Fruit fly (Drosophila melanogaster) whole organism, prepupa: ENCODE results near the gene Rab39.

Source experiments
- Blimp-1 ChIP-seq: fragments of 200-800 bp; sonication (Bioruptor generic); optimal IDR thresholded peaks from 3 replicates; lab custom pipeline; 2017; ENCODE audit warnings: missing biosample characterization, missing genetic modification characterization, mild to moderate bottlenecking, moderate library complexity, missing genetic modification reagents
- CG10669 ChIP-seq: fragments of 200-800 bp; sonication (Bioruptor generic); optimal IDR thresholded peaks from 3 replicates; lab custom pipeline; 2018; ENCODE audit warnings: missing biosample characterization, mild to moderate bottlenecking, missing genetic modification characterization, moderate library complexity
- CG11762 ChIP-seq: fragments of 200-800 bp; sonication (Bioruptor generic); optimal IDR thresholded peaks from 3 replicates; lab custom pipeline; 2016; ENCODE audit warnings: missing biosample characterization, missing genetic modification characterization; ENCODE audit not compliant: insufficient read depth
- CG11902 ChIP-seq: fragments of 200-800 bp; sonication (Bioruptor generic); optimal IDR thresholded peaks from 3 replicates; lab custom pipeline; 2016; ENCODE audit warnings: missing biosample characterization, missing genetic modification characterization
- CG15336 ChIP-seq: fragments of 200-800 bp; sonication (Bioruptor generic); IDR thresholded peaks from 2 replicates; pipeline ENCODE4 v1.3.6; 2022; ENCODE audit warnings: missing biosample characterization, missing genetic modification characterization
- CG1621 ChIP-seq: fragments of 200-800 bp; sonication (Bioruptor generic); optimal IDR thresholded peaks from 3 replicates; lab custom pipeline; 2018; ENCODE audit warnings: missing biosample characterization, mild to moderate bottlenecking, missing genetic modification characterization
- CG3032 ChIP-seq: fragments of 200-800 bp; optimal IDR thresholded peaks from 2 replicates; lab custom pipeline; 2019; ENCODE audit warnings: missing biosample characterization, mild to moderate bottlenecking, missing genetic modification characterization, moderate library complexity
- CG31627 ChIP-seq: fragments of 200-800 bp; sonication (Bioruptor generic); optimal IDR thresholded peaks from 3 replicates; lab custom pipeline; 2016; ENCODE audit warnings: missing biosample characterization, missing genetic modification characterization
- CG34406 ChIP-seq: fragments of 200-800 bp; sonication (Bioruptor generic); optimal IDR thresholded peaks from 3 replicates; lab custom pipeline; 2016; ENCODE audit warnings: missing biosample characterization, missing genetic modification characterization
- CG3919 ChIP-seq: fragments of 200-800 bp; sonication (Bioruptor generic); optimal IDR thresholded peaks from 3 replicates; lab custom pipeline; 2016; ENCODE audit warnings: missing biosample characterization, missing genetic modification characterization
- CG4318 ChIP-seq: fragments of 200-800 bp; sonication (Bioruptor generic); optimal IDR thresholded peaks from 3 replicates; lab custom pipeline; 2017; ENCODE audit warnings: missing biosample characterization, mild to moderate bottlenecking, missing genetic modification characterization
- CG6792 ChIP-seq: fragments of 200-800 bp; sonication (Bioruptor generic); optimal IDR thresholded peaks from 3 replicates; lab custom pipeline; 2016; ENCODE audit warnings: missing biosample characterization, missing genetic modification characterization
- CG6808 ChIP-seq: fragments of 200-800 bp; sonication (Bioruptor generic); optimal IDR thresholded peaks from 3 replicates; lab custom pipeline; 2017; ENCODE audit warnings: missing biosample characterization, missing genetic modification characterization, mild to moderate bottlenecking, moderate library complexity, missing genetic modification reagents
- CG6854 ChIP-seq: fragments of 200-800 bp; sonication (Bioruptor generic); optimal IDR thresholded peaks from 2 replicates; lab custom pipeline; 2017; ENCODE audit warnings: missing biosample characterization, mild to moderate bottlenecking, missing genetic modification characterization
- CG7368 ChIP-seq: fragments of 200-800 bp; sonication (Bioruptor generic); optimal IDR thresholded peaks from 3 replicates; lab custom pipeline; 2016; ENCODE audit warnings: missing biosample characterization, missing genetic modification characterization
- CG8119 ChIP-seq: fragments of 200-800 bp; sonication (Bioruptor generic); IDR thresholded peaks from 3 replicates; pipeline ENCODE4 v1.3.6; 2022; ENCODE audit warnings: missing biosample characterization, missing genetic modification characterization
- CG8319 ChIP-seq: fragments of 200-800 bp; sonication (Bioruptor generic); optimal IDR thresholded peaks from 3 replicates; lab custom pipeline; 2016; ENCODE audit warnings: missing biosample characterization, missing genetic modification characterization
- CG8632 ChIP-seq: fragments of 200-800 bp; sonication (Bioruptor generic); optimal IDR thresholded peaks from 3 replicates; lab custom pipeline; 2016; ENCODE audit warnings: missing biosample characterization, missing genetic modification characterization
- CG9139 ChIP-seq: fragments of 200-800 bp; sonication (Bioruptor generic); optimal IDR thresholded peaks from 3 replicates; lab custom pipeline; 2017; ENCODE audit warnings: missing biosample characterization, mild to moderate bottlenecking, missing genetic modification characterization
- Eip75B ChIP-seq: fragments of 200-800 bp; sonication (Bioruptor generic); optimal IDR thresholded peaks from 3 replicates; lab custom pipeline; 2016; ENCODE audit warnings: missing biosample characterization, missing genetic modification characterization
- Eip78C ChIP-seq: fragments of 200-800 bp; sonication (Bioruptor generic); peaks from one replicate; lab custom pipeline; 2016; ENCODE audit warnings: missing biosample characterization, missing genetic modification characterization
- Eip93F ChIP-seq: fragments of 200-800 bp; sonication (Bioruptor generic); optimal IDR thresholded peaks from 2 replicates; lab custom pipeline; 2016; ENCODE audit warnings: missing biosample characterization, mild to moderate bottlenecking, missing genetic modification characterization
- Ets21C ChIP-seq: fragments of 200-800 bp; sonication (Bioruptor generic); optimal IDR thresholded peaks from 3 replicates; lab custom pipeline; 2016; ENCODE audit warnings: missing biosample characterization, missing genetic modification characterization
- Ets96B ChIP-seq: fragments of 200-800 bp; optimal IDR thresholded peaks from 2 replicates; lab custom pipeline; 2019; ENCODE audit warnings: missing biosample characterization, mild to moderate bottlenecking, missing genetic modification characterization, moderate library complexity
- Gug ChIP-seq: fragments of 200-800 bp; sonication (Bioruptor generic); IDR thresholded peaks from 2 replicates; pipeline ENCODE4 v1.3.6; 2022; ENCODE audit warnings: missing biosample characterization, missing genetic modification characterization
- Lpt ChIP-seq: fragments of 200-800 bp; sonication (Bioruptor generic); optimal IDR thresholded peaks from 3 replicates; lab custom pipeline; 2016; ENCODE audit warnings: missing biosample characterization, missing genetic modification characterization
- Met ChIP-seq: fragments of 200-800 bp; sonication (Bioruptor generic); optimal IDR thresholded peaks from 3 replicates; lab custom pipeline; 2016; ENCODE audit warnings: missing biosample characterization, missing genetic modification characterization
- OdsH ChIP-seq: fragments of 200-800 bp; sonication (Bioruptor generic); optimal IDR thresholded peaks from 3 replicates; lab custom pipeline; 2016; ENCODE audit warnings: missing biosample characterization, missing genetic modification characterization
- Smox ChIP-seq: fragments of 200-800 bp; sonication (Bioruptor generic); optimal IDR thresholded peaks from 3 replicates; lab custom pipeline; 2016; ENCODE audit warnings: missing biosample characterization, missing genetic modification characterization
- Sox102F ChIP-seq: fragments of 200-800 bp; sonication (Bioruptor generic); optimal IDR thresholded peaks from 2 replicates; lab custom pipeline; 2016; ENCODE audit warnings: missing biosample characterization, mild to moderate bottlenecking, missing genetic modification characterization
- Sox14 ChIP-seq: fragments of 200-800 bp; sonication (Bioruptor generic); optimal IDR thresholded peaks from 3 replicates; lab custom pipeline; 2016; ENCODE audit warnings: missing biosample characterization, missing genetic modification characterization
- Sox15 ChIP-seq: fragments of 200-800 bp; sonication (Bioruptor generic); optimal IDR thresholded peaks from 3 replicates; lab custom pipeline; 2016; ENCODE audit warnings: missing biosample characterization, missing genetic modification characterization
- achi ChIP-seq: fragments of 200-800 bp; sonication (Bioruptor generic); optimal IDR thresholded peaks from 3 replicates; lab custom pipeline; 2016; ENCODE audit warnings: missing biosample characterization, missing genetic modification characterization
- acj6 ChIP-seq: fragments of 200-800 bp; sonication (Bioruptor generic); optimal IDR thresholded peaks from 3 replicates; lab custom pipeline; 2016; ENCODE audit warnings: missing biosample characterization, missing genetic modification characterization
- cyc ChIP-seq: fragments of 200-800 bp; sonication (Bioruptor generic); optimal IDR thresholded peaks from 3 replicates; lab custom pipeline; 2016; ENCODE audit warnings: missing biosample characterization, missing genetic modification characterization
- dac ChIP-seq: fragments of 200-800 bp; sonication (Bioruptor generic); optimal IDR thresholded peaks from 2 replicates; lab custom pipeline; 2017; ENCODE audit warnings: missing biosample characterization, mild to moderate bottlenecking, missing genetic modification characterization
- eg ChIP-seq: fragments of 200-800 bp; sonication (Bioruptor generic); IDR thresholded peaks from 3 replicates; pipeline ENCODE4 v1.3.6; 2022; ENCODE audit warnings: missing biosample characterization, missing genetic modification characterization
- esn ChIP-seq: fragments of 200-800 bp; sonication (Bioruptor generic); optimal IDR thresholded peaks from 2 replicates; lab custom pipeline; 2016; ENCODE audit warnings: missing biosample characterization, mild to moderate bottlenecking, missing genetic modification characterization, moderate library complexity
- fd59A ChIP-seq: fragments of 200-800 bp; sonication (Bioruptor generic); optimal IDR thresholded peaks from 2 replicates; lab custom pipeline; 2017; ENCODE audit warnings: missing biosample characterization, mild to moderate bottlenecking, missing genetic modification characterization, missing genetic modification reagents
- fd85E ChIP-seq: fragments of 200-800 bp; sonication (Bioruptor generic); optimal IDR thresholded peaks from 3 replicates; lab custom pipeline; 2016; ENCODE audit warnings: missing biosample characterization, missing genetic modification characterization
- fkh ChIP-seq: fragments of 200-800 bp; sonication (Bioruptor generic); optimal IDR thresholded peaks from 3 replicates; lab custom pipeline; 2017; ENCODE audit warnings: missing biosample characterization, mild to moderate bottlenecking, missing genetic modification characterization, moderate library complexity
- lz ChIP-seq: fragments of 200-800 bp; sonication (Bioruptor generic); optimal IDR thresholded peaks from 3 replicates; lab custom pipeline; 2016; ENCODE audit warnings: missing biosample characterization, missing genetic modification characterization
- pdm3 ChIP-seq: fragments of 200-800 bp; sonication (Bioruptor generic); optimal IDR thresholded peaks from 3 replicates; lab custom pipeline; 2016; ENCODE audit warnings: missing biosample characterization, missing genetic modification characterization
- salr ChIP-seq, 2 experiments: fragments of 200-800 bp; sonication (Bioruptor generic); optimal IDR thresholded peaks; 3 replicates each; lab custom pipeline; 2016 to 2018; ENCODE audit warnings: missing biosample characterization in 2 of 2, missing genetic modification characterization in 2 of 2, mild to moderate bottlenecking in 1 of 2
- svp ChIP-seq: fragments of 200-800 bp; sonication (Bioruptor generic); peaks from one replicate; lab custom pipeline; 2016; ENCODE audit warnings: missing biosample characterization, missing genetic modification characterization
- topi ChIP-seq: fragments of 200-800 bp; sonication (Bioruptor generic); optimal IDR thresholded peaks from 3 replicates; lab custom pipeline; 2016; ENCODE audit warnings: missing biosample characterization, missing genetic modification characterization
- vri ChIP-seq: fragments of 200-800 bp; sonication (Bioruptor generic); optimal IDR thresholded peaks from 3 replicates; lab custom pipeline; 2016; ENCODE audit warnings: missing biosample characterization, mild to moderate bottlenecking, missing genetic modification characterization

Rab39 gene

dm6 chrX:7700239-7700793, 34.4 kb upstream of the Rab39 start (continued):
- peak; percentile 89 for TF ChIP-seq cyc (GFP tag; lab: Kevin White, UChicago)
- TF ChIP-seq dac (GFP tag; lab: Kevin White, UChicago), result peak; percentile 85
- peak; percentile 80 for TF ChIP-seq Smox (GFP tag; lab: Kevin White, UChicago)
- TF ChIP-seq CG4318, result peak; percentile 77
- TF ChIP-seq CG6808 (GFP tag; lab: Kevin White, UChicago), result no peak
- TF ChIP-seq Sox14 (GFP tag; lab: Kevin White, UChicago), result peak; percentile 85
- TF ChIP-seq CG34406 (GFP tag; lab: Kevin White, UChicago), result peak; percentile 59
- TF ChIP-seq Sox15 (GFP tag; lab: Kevin White, UChicago), result peak; percentile 78

dm6 chrX:7701282-7702078, 33.2 kb upstream of the Rab39 start:
- no peak for TF ChIP-seq Lpt (GFP tag; lab: Kevin White, UChicago)
- no peak for TF ChIP-seq CG8319 (GFP tag; lab: Kevin White, UChicago)
- no peak for TF ChIP-seq CG11902 (GFP tag; lab: Kevin White, UChicago)
- TF ChIP-seq Eip78C (GFP tag; lab: Kevin White, UChicago), result peak; percentile 36
- no peak for TF ChIP-seq svp (GFP tag; lab: Kevin White, UChicago)
- no peak for TF ChIP-seq topi (GFP tag; lab: Kevin White, UChicago)
- no peak for TF ChIP-seq CG11762 (GFP tag; lab: Kevin White, UChicago)
- TF ChIP-seq Eip75B (GFP tag; lab: Kevin White, UChicago), result no peak
- TF ChIP-seq Ets21C (GFP tag; lab: Kevin White, UChicago), result no peak
- TF ChIP-seq CG10669 (GFP tag; lab: Kevin White, UChicago), result no peak
- TF ChIP-seq CG3032 (tag; lab: Kevin White, UChicago), result no peak
- TF ChIP-seq vri, result no peak
- no peak for TF ChIP-seq acj6 (GFP tag; lab: Kevin White, UChicago)
- TF ChIP-seq Ets96B (tag; lab: Kevin White, UChicago), result no peak
- no peak for TF ChIP-seq CG8632 (GFP tag; lab: Kevin White, UChicago)
- TF ChIP-seq CG8119 (GFP tag; lab: Robert Waterston, UW), result no peak
- peak; percentile 33; the same call in 1 of the 2 replicates for TF ChIP-seq CG15336 (GFP tag; lab: Robert Waterston, UW)
- TF ChIP-seq CG3919 (GFP tag; lab: Kevin White, UChicago), result no peak
- peak; percentile 58 for TF ChIP-seq eg (GFP tag; lab: Robert Waterston, UW)
- peak; percentile 17 for TF ChIP-seq pdm3 (GFP tag; lab: Kevin White, UChicago)
- no peak for TF ChIP-seq Blimp-1
- TF ChIP-seq lz (GFP tag; lab: Kevin White, UChicago), result no peak
- TF ChIP-seq CG34406 (GFP tag; lab: Kevin White, UChicago), result no peak
- TF ChIP-seq CG4318, result no peak
- no peak for TF ChIP-seq CG1621 (tag; lab: Kevin White, UChicago)
- no peak for TF ChIP-seq CG7368 (GFP tag; lab: Kevin White, UChicago)
- TF ChIP-seq Gug, result no peak
- no peak for TF ChIP-seq esn (GFP tag; lab: Kevin White, UChicago)
- TF ChIP-seq OdsH (GFP tag; lab: Kevin White, UChicago), result no peak
- no peak for TF ChIP-seq Sox15 (GFP tag; lab: Kevin White, UChicago)
- TF ChIP-seq CG31627, result no peak
- no peak for TF ChIP-seq Met (GFP tag; lab: Kevin White, UChicago)
- TF ChIP-seq fd85E (GFP tag; lab: Kevin White, UChicago), result no peak
- TF ChIP-seq Eip93F (GFP tag; lab: Kevin White, UChicago), result no peak
- no peak for TF ChIP-seq dac (GFP tag; lab: Kevin White, UChicago)
- no peak for TF ChIP-seq CG9139 (GFP tag; lab: Kevin White, UChicago)
- TF ChIP-seq CG6854 (GFP tag; lab: Kevin White, UChicago), result no peak
- TF ChIP-seq salr (GFP tag; optimal IDR thresholded peaks at IDR 0.05; lab: Kevin White, UChicago), result peak in 1 of 2 experiments; percentile 26
- TF ChIP-seq CG6808 (GFP tag; lab: Kevin White, UChicago), result no peak
- no peak for TF ChIP-seq Sox102F (GFP tag; lab: Kevin White, UChicago)
- no peak for TF ChIP-seq CG6792 (GFP tag; lab: Kevin White, UChicago)
- no peak for TF ChIP-seq Sox14 (GFP tag; lab: Kevin White, UChicago)
- TF ChIP-seq cyc (GFP tag; lab: Kevin White, UChicago), result no peak
- TF ChIP-seq fd59A (GFP tag; lab: Kevin White, UChicago), result no peak
- peak; percentile 67 for TF ChIP-seq fkh (GFP tag; lab: Kevin White, UChicago)
- no peak for TF ChIP-seq achi
